Worm (Caenorhabditis elegans): ENCODE measurements around the gene mtpn-1.

DNA sequence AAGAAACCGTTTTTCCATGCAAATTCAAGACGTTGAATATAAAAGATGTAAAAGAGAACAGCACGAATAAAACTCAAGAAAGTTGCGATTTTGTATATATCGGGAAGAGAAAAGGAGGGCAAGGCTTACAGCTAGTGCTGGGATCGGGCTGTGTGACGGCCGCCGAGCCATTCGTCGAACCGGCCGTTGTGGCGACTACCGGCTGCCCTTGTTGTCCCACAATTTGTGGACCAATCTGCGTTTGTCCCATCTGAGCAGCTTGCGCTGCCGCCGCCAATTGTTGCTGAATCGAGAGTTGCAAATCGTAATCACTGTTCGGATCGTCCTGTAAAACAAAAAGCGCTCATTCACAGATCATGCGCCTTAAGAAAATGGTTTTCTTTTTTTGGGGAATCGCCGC, 39.9 kb downstream of the mtpn-1 start:
- no peak for TF ChIP-seq klf-2 (GFP tag; conservative IDR thresholded peaks at IDR 0.05)
- TF ChIP-seq tab-1 (GFP tag; IDR thresholded peaks at IDR 0.05), result no peak
- TF ChIP-seq flt-1 (GFP tag; IDR thresholded peaks at IDR 0.05), result no peak
- TF ChIP-seq cog-1 (tag; optimal IDR thresholded peaks at IDR 0.05), result no peak
- TF ChIP-seq T22C8.4 (GFP tag; IDR thresholded peaks at IDR 0.05), result no peak
